Worm (Caenorhabditis elegans) whole organism, L4 larva: ENCODE results near the gene C52B9.10.

Source experiments
- D1046.2 ChIP-seq: fragments of 200-800 bp; sonication (Bioruptor generic); IDR thresholded peaks from 2 replicates; pipeline ENCODE4 v1.3.6; 2022; ENCODE audit warnings: missing genetic modification characterization, missing compliant biosample characterization
- F37D6.2 ChIP-seq: sonication (generic microtip); optimal IDR thresholded peaks from 2 replicates; lab custom pipeline; 2016; ENCODE audit warnings: mild to moderate bottlenecking, missing genetic modification characterization, missing compliant biosample characterization
- R02D3.7 ChIP-seq: fragments of 150-350 bp; sonication (generic microtip); optimal IDR thresholded peaks from 3 replicates; lab custom pipeline; 2014; ENCODE audit warnings: missing biosample characterization, missing genetic modification characterization
- T20F7.1 ChIP-seq: fragments of 200-800 bp; sonication (Bioruptor generic); optimal IDR thresholded peaks from 2 replicates; lab custom pipeline; 2018; ENCODE audit warnings: mild to moderate bottlenecking, missing genetic modification characterization, missing compliant biosample characterization
- T26A8.4 ChIP-seq: fragments of 200-800 bp; sonication (Bioruptor generic); IDR thresholded peaks from 2 replicates; pipeline ENCODE4 v1.3.6; 2022; ENCODE audit warnings: missing genetic modification characterization, missing compliant biosample characterization
- Y5F2A.4 ChIP-seq: fragments of 200-800 bp; sonication (Bioruptor generic); optimal IDR thresholded peaks from 2 replicates; lab custom pipeline; 2018; ENCODE audit warnings: mild to moderate bottlenecking, missing genetic modification characterization, missing compliant biosample characterization
- ZK337.2 ChIP-seq: fragments of 200-800 bp; sonication (Bioruptor generic); IDR thresholded peaks from 2 replicates; pipeline ENCODE4 v1.3.6; 2022; ENCODE audit warnings: missing genetic modification reagents, missing genetic modification characterization, missing compliant biosample characterization
- ZK546.5 ChIP-seq, 2 experiments: sonication (generic microtip); optimal IDR thresholded peaks; 2 replicates each; lab custom pipeline; 2017; ENCODE audit warnings: missing biosample characterization in 2 of 2, missing genetic modification characterization in 2 of 2
- aha-1 ChIP-seq: fragments of 150-350 bp; peaks from one replicate; lab custom pipeline; 2014; ENCODE audit warnings: missing biosample characterization, missing genetic modification characterization
- arid-1 ChIP-seq: fragments of 200-800 bp; sonication (Bioruptor generic); conservative IDR thresholded peaks from 2 replicates; pipeline ENCODE4 v1.3.6; 2022; ENCODE audit warnings: missing genetic modification reagents, missing genetic modification characterization, missing compliant biosample characterization
- ceh-20 ChIP-seq: fragments of 200-800 bp; sonication (Bioruptor generic); IDR thresholded peaks from 2 replicates; pipeline ENCODE4 v1.3.6; 2022; ENCODE audit warnings: missing genetic modification reagents, missing genetic modification characterization, missing compliant biosample characterization
- daf-16 ChIP-seq, 3 experiments: sonication (generic microtip); optimal IDR thresholded peaks; 2 replicates each; lab custom pipeline; 2016 to 2017; ENCODE audit warnings: missing genetic modification characterization in 3 of 3, missing genetic modification reagents in 3 of 3, mild to moderate bottlenecking in 2 of 3, missing compliant biosample characterization in 2 of 3, missing biosample characterization in 1 of 3, moderate library complexity in 1 of 3
- dmd-8 ChIP-seq: fragments of 200-800 bp; sonication (Bioruptor generic); IDR thresholded peaks from 2 replicates; pipeline ENCODE4 v1.3.6; 2022; ENCODE audit warnings: missing genetic modification characterization, missing compliant biosample characterization
- dmd-9 ChIP-seq: fragments of 200-800 bp; sonication (Bioruptor generic); IDR thresholded peaks from 2 replicates; pipeline ENCODE4 v1.3.6; 2022; ENCODE audit warnings: missing genetic modification reagents, missing genetic modification characterization, missing compliant biosample characterization
- dpl-1 ChIP-seq: fragments of 150-350 bp; optimal IDR thresholded peaks from 2 replicates; lab custom pipeline; 2014; ENCODE audit warnings: missing biosample characterization, missing genetic modification reagents, missing genetic modification characterization
- duxl-1 ChIP-seq: sonication (generic microtip); optimal IDR thresholded peaks from 2 replicates; lab custom pipeline; 2016; ENCODE audit warnings: mild to moderate bottlenecking, missing genetic modification characterization, moderate library complexity, missing compliant biosample characterization; ENCODE audit not compliant: poor library complexity
- dve-1 ChIP-seq: sonication (generic microtip); optimal IDR thresholded peaks from 2 replicates; lab custom pipeline; 2017; ENCODE audit warnings: antibody characterized with exemption, mild to moderate bottlenecking, missing genetic modification characterization, missing compliant biosample characterization; ENCODE audit not compliant: insufficient read depth
- fkh-10 ChIP-seq: fragments of 150-350 bp; optimal IDR thresholded peaks from 2 replicates; lab custom pipeline; 2014; ENCODE audit warnings: missing biosample characterization, missing genetic modification reagents, missing genetic modification characterization
- fos-1 ChIP-seq: fragments of 150-350 bp; optimal IDR thresholded peaks from 2 replicates; lab custom pipeline; 2014; ENCODE audit warnings: missing biosample characterization, missing genetic modification characterization
- gei-8 ChIP-seq: fragments of 200-800 bp; sonication (Bioruptor generic); optimal IDR thresholded peaks from 2 replicates; lab custom pipeline; 2018; ENCODE audit warnings: mild to moderate bottlenecking, missing genetic modification characterization, missing compliant biosample characterization
- hif-1 ChIP-seq, 2 experiments: sonication (generic microtip); optimal IDR thresholded peaks; 2 replicates each; lab custom pipeline; 2016 to 2017; ENCODE audit warnings: missing compliant biosample characterization in 2 of 2, missing genetic modification characterization in 2 of 2, missing genetic modification reagents in 2 of 2, missing genotype in 2 of 2, mild to moderate bottlenecking in 1 of 2
- hlh-11 ChIP-seq: fragments of 200-800 bp; sonication (Bioruptor generic); optimal IDR thresholded peaks from 2 replicates; lab custom pipeline; 2018; ENCODE audit warnings: mild to moderate bottlenecking, missing genetic modification characterization, missing compliant biosample characterization
- lim-7 ChIP-seq: fragments of 200-800 bp; sonication (Bioruptor generic); IDR thresholded peaks from 2 replicates; pipeline ENCODE4 v1.3.6; 2022; ENCODE audit warnings: missing genetic modification characterization, missing compliant biosample characterization
- lin-1 ChIP-seq: fragments of 200-800 bp; sonication (Bioruptor generic); IDR thresholded peaks from 2 replicates; pipeline ENCODE4 v1.3.6; 2022; ENCODE audit warnings: missing genetic modification reagents, missing genetic modification characterization, missing compliant biosample characterization
- lin-29 ChIP-seq: fragments of 200-800 bp; sonication (Bioruptor generic); IDR thresholded peaks from 2 replicates; pipeline ENCODE4 v1.3.6; 2022; ENCODE audit warnings: missing genetic modification reagents, missing genetic modification characterization, missing compliant biosample characterization
- lir-3 ChIP-seq: sonication (generic microtip); optimal IDR thresholded peaks from 2 replicates; lab custom pipeline; 2016; ENCODE audit warnings: mild to moderate bottlenecking, missing genetic modification characterization, missing compliant biosample characterization
- madf-5 ChIP-seq, 2 experiments: fragments of 200-800 bp; sonication (Bioruptor generic); IDR thresholded peaks; 2 replicates each; pipeline ENCODE4 v1.3.6; 2022; ENCODE audit warnings: missing compliant biosample characterization in 2 of 2, missing genetic modification characterization in 2 of 2
- mep-1 ChIP-seq: fragments of 150-350 bp; sonication (generic microtip); optimal IDR thresholded peaks from 3 replicates; lab custom pipeline; 2014; ENCODE audit warnings: missing biosample characterization, missing genetic modification characterization
- mxl-2 ChIP-seq: fragments of 200-800 bp; sonication (Bioruptor generic); conservative IDR thresholded peaks from 2 replicates; pipeline ENCODE4 v1.3.6; 2022; ENCODE audit warnings: missing genetic modification reagents, missing genetic modification characterization, missing compliant biosample characterization
- mxl-3 ChIP-seq: fragments of 200-800 bp; sonication (Bioruptor generic); optimal IDR thresholded peaks from 2 replicates; lab custom pipeline; 2018; ENCODE audit warnings: mild to moderate bottlenecking, missing genetic modification characterization, missing compliant biosample characterization
- nhr-102 ChIP-seq: sonication (generic microtip); optimal IDR thresholded peaks from 2 replicates; lab custom pipeline; 2016; ENCODE audit warnings: mild to moderate bottlenecking, missing genetic modification characterization, moderate library complexity, missing compliant biosample characterization
- nhr-11 ChIP-seq: fragments of 150-350 bp; optimal IDR thresholded peaks from 2 replicates; lab custom pipeline; 2014; ENCODE audit warnings: missing biosample characterization, missing genetic modification characterization
- nhr-28 ChIP-seq: fragments of 150-350 bp; optimal IDR thresholded peaks from 2 replicates; lab custom pipeline; 2014; ENCODE audit warnings: missing biosample characterization, missing genetic modification characterization
- nhr-48 ChIP-seq: sonication (generic microtip); optimal IDR thresholded peaks from 2 replicates; lab custom pipeline; 2016; ENCODE audit warnings: mild to moderate bottlenecking, missing genetic modification characterization, missing compliant biosample characterization
- nhr-77 ChIP-seq: fragments of 150-350 bp; optimal IDR thresholded peaks from 2 replicates; lab custom pipeline; 2014; ENCODE audit warnings: missing biosample characterization, missing genetic modification characterization
- pha-4 ChIP-seq, 2 experiments: fragments of 150-350 bp in 1 of 2; fragments of 200-800 bp in 1 of 2; sonication (Bioruptor generic) in 1 of 2; IDR thresholded peaks in 1 of 2; optimal IDR thresholded peaks in 1 of 2; 2 replicates each; pipeline versions ENCODE4 v1.3.6 to Lab custom; 2014 to 2022; ENCODE audit warnings: missing genetic modification characterization in 2 of 2, missing genetic modification reagents in 2 of 2, missing biosample characterization in 1 of 2, missing compliant biosample characterization in 1 of 2
- php-3 ChIP-seq: fragments of 200-800 bp; sonication (Bioruptor generic); IDR thresholded peaks from 2 replicates; pipeline ENCODE4 v1.3.6; 2022; ENCODE audit warnings: missing genetic modification reagents, missing genetic modification characterization, missing compliant biosample characterization
- sdz-12 ChIP-seq: fragments of 200-800 bp; sonication (Bioruptor generic); optimal IDR thresholded peaks from 2 replicates; lab custom pipeline; 2018; ENCODE audit warnings: mild to moderate bottlenecking, missing genetic modification characterization, missing compliant biosample characterization
- skn-1 ChIP-seq: fragments of 150-350 bp; optimal IDR thresholded peaks from 2 replicates; lab custom pipeline; 2014; ENCODE audit warnings: missing biosample characterization, missing genetic modification characterization
- tag-97 ChIP-seq: fragments of 200-800 bp; sonication (Bioruptor generic); IDR thresholded peaks from 2 replicates; pipeline ENCODE4 v1.3.6; 2022; ENCODE audit warnings: missing genetic modification characterization, missing compliant biosample characterization
- tra-1 ChIP-seq: fragments of 200-800 bp; sonication (Bioruptor generic); IDR thresholded peaks from 2 replicates; pipeline ENCODE4 v1.3.6; 2022; ENCODE audit warnings: missing genetic modification reagents, missing genetic modification characterization, missing compliant biosample characterization
- unc-130 ChIP-seq: sonication (generic microtip); optimal IDR thresholded peaks from 2 replicates; lab custom pipeline; 2016; ENCODE audit warnings: missing genetic modification reagents, missing genetic modification characterization, missing compliant biosample characterization
- unc-39 ChIP-seq: sonication (generic microtip); optimal IDR thresholded peaks from 2 replicates; lab custom pipeline; 2017; ENCODE audit warnings: missing biosample characterization, missing genetic modification characterization
- zag-1 ChIP-seq: fragments of 150-350 bp; optimal IDR thresholded peaks from 2 replicates; lab custom pipeline; 2014; ENCODE audit warnings: missing biosample characterization, missing genetic modification characterization
- zip-2 ChIP-seq: fragments of 150-350 bp; optimal IDR thresholded peaks from 2 replicates; lab custom pipeline; 2014; ENCODE audit warnings: missing biosample characterization, missing genetic modification characterization
- ztf-11 ChIP-seq: fragments of 150-350 bp; optimal IDR thresholded peaks from 2 replicates; lab custom pipeline; 2014; ENCODE audit warnings: missing biosample characterization, missing genetic modification characterization
- ztf-7 ChIP-seq: fragments of 150-350 bp; optimal IDR thresholded peaks from 2 replicates; lab custom pipeline; 2014; ENCODE audit warnings: missing biosample characterization, missing genetic modification characterization

C52B9.10 gene

ce11 chrX:4246867-4247591, 26.7 kb upstream of the C52B9.10 start, which contains the start of gene F48D6.4 (continued):
- TF ChIP-seq ZK546.5 (tag; optimal IDR thresholded peaks at IDR 0.05; lab: Kevin White, UChicago) (no peak), dve-1 (tag; lab: Kevin White, UChicago) (peak; percentile 56), skn-1 (tag; lab: Kevin White, UChicago) (no peak), sdz-12 (no peak), mxl-2 (GFP tag; lab: Robert Waterston, UW) (no peak), nhr-77 (tag; lab: Kevin White, UChicago) (no peak), daf-16 (GFP tag; optimal IDR thresholded peaks at IDR 0.05; lab: Kevin White, UChicago) (no peak), daf-16 (tag; optimal IDR thresholded peaks at IDR 0.05; lab: Kevin White, UChicago) (peak; percentile 61), dmd-9 (GFP tag; lab: Robert Waterston, UW) (no peak), nhr-102 (no peak), unc-130 (no peak), fos-1 (no peak), ztf-11 (tag; lab: Kevin White, UChicago) (no peak), madf-5 (GFP tag; IDR thresholded peaks at IDR 0.05; lab: Robert Waterston, UW) (no peak), lin-29 (GFP tag; lab: Robert Waterston, UW) (no peak), hif-1 (tag; optimal IDR thresholded peaks at IDR 0.05; lab: Kevin White, UChicago) (peak in 1 of 2 experiments; percentile 34), dmd-8 (GFP tag; lab: Robert Waterston, UW) (no peak), aha-1 (tag; lab: Kevin White, UChicago) (no peak)
- TF ChIP-seq, all 104 proteins: peak for 10

ce11 chrX:4248417-4248816, 25.3 kb upstream of the C52B9.10 start:
- TF ChIP-seq lin-1 (GFP tag; lab: Robert Waterston, UW) (no peak), Y5F2A.4 (GFP tag; lab: Kevin White, UChicago) (no peak), tra-1 (GFP tag; lab: Robert Waterston, UW) (no peak), mep-1 (no peak), pha-4 (GFP tag; IDR thresholded peaks at IDR 0.05; lab: Robert Waterston, UW) (no peak), pha-4 (tag; optimal IDR thresholded peaks at IDR 0.05; lab: Kevin White, UChicago) (no peak), daf-16 (GFP tag; optimal IDR thresholded peaks at IDR 0.05; lab: Kevin White, UChicago) (no peak), daf-16 (tag; optimal IDR thresholded peaks at IDR 0.05; lab: Kevin White, UChicago) (peak; percentile 100), duxl-1 (tag; lab: Kevin White, UChicago) (no peak), unc-39 (tag; lab: Kevin White, UChicago) (no peak), F37D6.2 (tag; lab: Kevin White, UChicago) (no peak), nhr-11 (tag; lab: Kevin White, UChicago) (no peak), nhr-28 (tag; lab: Kevin White, UChicago) (peak; percentile 42), dpl-1 (GFP tag; lab: Kevin White, UChicago) (no peak), nhr-102 (peak; percentile 31), D1046.2 (GFP tag; lab: Robert Waterston, UW) (no peak), mxl-3 (no peak), ZK337.2 (GFP tag; lab: Robert Waterston, UW) (no peak), ztf-7 (no peak), lir-3 (no peak), php-3 (GFP tag; lab: Robert Waterston, UW) (peak; percentile 94), mxl-2 (GFP tag; lab: Robert Waterston, UW) (no peak), R02D3.7 (no peak), nhr-77 (tag; lab: Kevin White, UChicago) (peak; percentile 48), T26A8.4 (no peak), aha-1 (tag; lab: Kevin White, UChicago) (no peak), arid-1 (GFP tag; lab: Robert Waterston, UW) (no peak), nhr-48 (tag; lab: Kevin White, UChicago) (peak; percentile 28), dve-1 (tag; lab: Kevin White, UChicago) (peak; percentile 83), tag-97 (no peak), T20F7.1 (GFP tag; lab: Kevin White, UChicago) (no peak), zag-1 (no peak), fkh-10 (no peak), lim-7 (GFP tag; lab: Robert Waterston, UW) (no peak), hlh-11 (tag; lab: Kevin White, UChicago) (peak; percentile 63), ceh-20 (GFP tag; lab: Robert Waterston, UW) (0 out of 2 replicates have a peak, but pooled peaks have one; percentile 12), zip-2 (tag; lab: Kevin White, UChicago) (no peak), gei-8 (no peak)
